Fruit fly (Drosophila melanogaster) whole organism, embryonic: Measurements from ENCODE around the gene PAPLA1.
A peak's percentile ranks its signal among the peaks of the same experiment; 100 is the strongest.

ENCODE experiments used
- Asciz ChIP-seq: fragments of 200-800 bp; sonication (Bioruptor generic); optimal IDR thresholded peaks from 2 replicates; lab custom pipeline; 2017; ENCODE audit warnings: missing biosample characterization, mild to moderate bottlenecking, missing genetic modification characterization, missing genetic modification reagents
- Atf3 ChIP-seq: fragments of 200-800 bp; sonication (Bioruptor generic); optimal IDR thresholded peaks from 3 replicates; lab custom pipeline; 2016; ENCODE audit warnings: missing biosample characterization, missing genetic modification characterization
- B-H2 ChIP-seq: fragments of 200-800 bp; sonication (Bioruptor generic); optimal IDR thresholded peaks from 2 replicates; lab custom pipeline; 2018; ENCODE audit warnings: missing biosample characterization, mild to moderate bottlenecking, missing genetic modification characterization
- CG15269 ChIP-seq: fragments of 200-800 bp; sonication (Bioruptor generic); optimal IDR thresholded peaks from 2 replicates; lab custom pipeline; 2018; ENCODE audit warnings: missing biosample characterization, mild to moderate bottlenecking, missing genetic modification characterization, moderate library complexity
- CG15696 ChIP-seq: fragments of 200-800 bp; sonication (Bioruptor generic); optimal IDR thresholded peaks from 2 replicates; lab custom pipeline; 2019; ENCODE audit warnings: missing biosample characterization, mild to moderate bottlenecking, missing genetic modification characterization, moderate library complexity
- CG1603 ChIP-seq: fragments of 200-800 bp; sonication (Bioruptor generic); optimal IDR thresholded peaks from 2 replicates; lab custom pipeline; 2019; ENCODE audit warnings: missing biosample characterization, mild to moderate bottlenecking, missing genetic modification characterization, moderate library complexity
- CG17186 ChIP-seq: fragments of 200-800 bp; sonication (Bioruptor generic); optimal IDR thresholded peaks from 3 replicates; lab custom pipeline; 2017; ENCODE audit warnings: missing biosample characterization, missing genetic modification reagents, missing genetic modification characterization
- CG17802 ChIP-seq: fragments of 200-800 bp; sonication (Bioruptor generic); optimal IDR thresholded peaks from 2 replicates; lab custom pipeline; 2018; ENCODE audit warnings: missing biosample characterization, mild to moderate bottlenecking, missing genetic modification characterization, moderate library complexity
- CG18476 ChIP-seq: fragments of 200-800 bp; sonication (Bioruptor generic); optimal IDR thresholded peaks from 2 replicates; lab custom pipeline; 2016; ENCODE audit warnings: missing biosample characterization, mild to moderate bottlenecking, missing genetic modification characterization
- CG30403 ChIP-seq: fragments of 200-800 bp; sonication (Bioruptor generic); optimal IDR thresholded peaks from 3 replicates; lab custom pipeline; 2016; ENCODE audit warnings: missing biosample characterization, missing genetic modification characterization
- CG3065 ChIP-seq: fragments of 200-800 bp; sonication (Bioruptor generic); optimal IDR thresholded peaks from 2 replicates; lab custom pipeline; 2016; ENCODE audit warnings: missing biosample characterization, missing genetic modification characterization
- CG34376 ChIP-seq: fragments of 200-800 bp; sonication (Bioruptor generic); optimal IDR thresholded peaks from 2 replicates; lab custom pipeline; 2018; ENCODE audit warnings: missing biosample characterization, mild to moderate bottlenecking, missing genetic modification characterization
- CG6683 ChIP-seq: fragments of 200-800 bp; sonication (Bioruptor generic); optimal IDR thresholded peaks from 2 replicates; lab custom pipeline; 2017; ENCODE audit warnings: missing biosample characterization, mild to moderate bottlenecking, missing genetic modification characterization, missing genetic modification reagents
- CG7556 ChIP-seq: fragments of 200-800 bp; sonication (Bioruptor generic); optimal IDR thresholded peaks from 2 replicates; lab custom pipeline; 2017; ENCODE audit warnings: missing biosample characterization, mild to moderate bottlenecking, missing genetic modification characterization
- CG7963 ChIP-seq: fragments of 200-800 bp; sonication (Bioruptor generic); IDR thresholded peaks from 3 replicates; pipeline ENCODE4 v1.3.6; 2022; ENCODE audit warnings: missing biosample characterization, missing genetic modification characterization; ENCODE audit not compliant: partially characterized antibody
- CG9817 ChIP-seq: fragments of 200-800 bp; sonication (Bioruptor generic); optimal IDR thresholded peaks from 2 replicates; lab custom pipeline; 2018; ENCODE audit warnings: missing biosample characterization, mild to moderate bottlenecking, missing genetic modification characterization, moderate library complexity
- Camta ChIP-seq: fragments of 200-800 bp; sonication (Bioruptor generic); optimal IDR thresholded peaks from 2 replicates; lab custom pipeline; 2016; ENCODE audit warnings: missing biosample characterization, missing genetic modification characterization
- CrebB ChIP-seq: fragments of 200-800 bp; sonication (Bioruptor generic); optimal IDR thresholded peaks from 3 replicates; lab custom pipeline; 2018; ENCODE audit warnings: missing biosample characterization, mild to moderate bottlenecking, missing genetic modification characterization
- Dad ChIP-seq: fragments of 200-800 bp; sonication (Bioruptor generic); optimal IDR thresholded peaks from 3 replicates; lab custom pipeline; 2016; ENCODE audit warnings: missing biosample characterization, missing genetic modification characterization
- Dbx ChIP-seq: fragments of 200-800 bp; sonication (Bioruptor generic); IDR thresholded peaks from 3 replicates; pipeline ENCODE4 v1.3.6; 2022; ENCODE audit warnings: missing biosample characterization, missing genetic modification characterization
- Dfd ChIP-seq, 2 experiments: fragments of >200 bp; optimal IDR thresholded peaks; 2 replicates each; lab custom pipeline; 2017; ENCODE audit warnings: missing biosample characterization in 2 of 2, missing genetic modification characterization in 2 of 2
- HmgD ChIP-seq: fragments of 200-800 bp; sonication (Bioruptor generic); optimal IDR thresholded peaks from 3 replicates; lab custom pipeline; 2016; ENCODE audit warnings: missing biosample characterization, missing genetic modification characterization
- Hr51 ChIP-seq, 2 experiments: fragments of 200-800 bp; sonication (Bioruptor generic); optimal IDR thresholded peaks; 2 replicates in 1 of 2; 3 replicates in 1 of 2; lab custom pipeline; 2016 to 2018; ENCODE audit warnings: missing biosample characterization in 2 of 2, missing genetic modification characterization in 2 of 2, mild to moderate bottlenecking in 1 of 2, moderate library complexity in 1 of 2
- Med ChIP-seq: fragments of 200-800 bp; sonication (Bioruptor generic); peaks from one replicate; lab custom pipeline; 2016; ENCODE audit warnings: missing biosample characterization, missing genetic modification characterization, mild to moderate bottlenecking, inconsistent platforms, moderate library complexity
- Nf-YB ChIP-seq: fragments of 200-800 bp; sonication (Bioruptor generic); optimal IDR thresholded peaks from 3 replicates; lab custom pipeline; 2019; ENCODE audit warnings: missing biosample characterization, mild to moderate bottlenecking, missing genetic modification characterization, moderate library complexity
- Pdp1 ChIP-seq, 2 experiments: fragments of 200-800 bp; sonication (Bioruptor generic); optimal IDR thresholded peaks; 3 replicates each; lab custom pipeline; 2016; ENCODE audit warnings: missing biosample characterization in 2 of 2, missing genetic modification characterization in 2 of 2, mild to moderate bottlenecking in 1 of 2, moderate library complexity in 1 of 2
- Ptx1 ChIP-seq: fragments of 200-800 bp; sonication (Bioruptor generic); IDR thresholded peaks from 2 replicates; pipeline ENCODE4 v1.3.6; 2022; ENCODE audit warnings: missing biosample characterization, missing genetic modification characterization
- Sry-β ChIP-seq: fragments of 200-800 bp; sonication (Bioruptor generic); optimal IDR thresholded peaks from 2 replicates; lab custom pipeline; 2018; ENCODE audit warnings: missing biosample characterization, mild to moderate bottlenecking, missing genetic modification characterization, moderate library complexity
- Xrp1 ChIP-seq: fragments of 200-800 bp; sonication (Bioruptor generic); IDR thresholded peaks from 2 replicates; pipeline ENCODE4 v1.3.6; 2022; ENCODE audit warnings: missing biosample characterization, missing genetic modification characterization
- chinmo ChIP-seq: fragments of 200-800 bp; sonication (Bioruptor generic); IDR thresholded peaks from 4 replicates; pipeline ENCODE4 v1.3.6; 2022; ENCODE audit warnings: missing biosample characterization, missing genetic modification characterization; ENCODE audit not compliant: partially characterized antibody
- corto ChIP-seq: fragments of 200-800 bp; sonication (Bioruptor generic); optimal IDR thresholded peaks from 2 replicates; lab custom pipeline; 2016; ENCODE audit warnings: missing biosample characterization, mild to moderate bottlenecking, missing genetic modification characterization, moderate library complexity
- crol ChIP-seq: fragments of 200-800 bp; sonication (Bioruptor generic); IDR thresholded peaks from 2 replicates; pipeline ENCODE4 v1.3.6; 2022; ENCODE audit warnings: missing biosample characterization, missing genetic modification characterization
- cwo ChIP-seq: fragments of 200-800 bp; sonication (Bioruptor generic); optimal IDR thresholded peaks from 3 replicates; lab custom pipeline; 2017; ENCODE audit warnings: missing biosample characterization, missing genetic modification characterization, mild to moderate bottlenecking, moderate library complexity, missing genetic modification reagents
- da ChIP-seq: fragments of 200-800 bp; sonication (Bioruptor generic); optimal IDR thresholded peaks from 2 replicates; lab custom pipeline; 2016; ENCODE audit warnings: missing biosample characterization, missing genetic modification characterization
- exex ChIP-seq: fragments of 200-800 bp; sonication (Bioruptor generic); optimal IDR thresholded peaks from 4 replicates; lab custom pipeline; 2018; ENCODE audit warnings: missing biosample characterization, mild to moderate bottlenecking, missing genetic modification characterization, moderate library complexity
- fd64A ChIP-seq: fragments of 200-800 bp; sonication (Bioruptor generic); optimal IDR thresholded peaks from 3 replicates; lab custom pipeline; 2018; ENCODE audit warnings: missing biosample characterization, mild to moderate bottlenecking, missing genetic modification characterization
- hth ChIP-seq: fragments of >200 bp; optimal IDR thresholded peaks from 2 replicates; lab custom pipeline; 2017; ENCODE audit warnings: inconsistent platforms
- kay ChIP-seq: fragments of 200-800 bp; sonication (Bioruptor generic); optimal IDR thresholded peaks from 2 replicates; lab custom pipeline; 2016; ENCODE audit warnings: missing biosample characterization, missing genetic modification characterization
- lab ChIP-seq: fragments of 200-800 bp; sonication (Bioruptor generic); optimal IDR thresholded peaks from 3 replicates; lab custom pipeline; 2017; ENCODE audit warnings: missing biosample characterization, missing genetic modification characterization, mild to moderate bottlenecking, moderate library complexity, missing genetic modification reagents
- lbe ChIP-seq: fragments of 200-800 bp; sonication (Bioruptor generic); optimal IDR thresholded peaks from 2 replicates; lab custom pipeline; 2016; ENCODE audit warnings: missing biosample characterization, mild to moderate bottlenecking, missing genetic modification characterization
- mirr ChIP-seq: fragments of 200-800 bp; sonication (Bioruptor generic); optimal IDR thresholded peaks from 3 replicates; lab custom pipeline; 2018; ENCODE audit warnings: missing biosample characterization, mild to moderate bottlenecking, missing genetic modification characterization
- nmo ChIP-seq: fragments of 200-800 bp; sonication (Bioruptor generic); optimal IDR thresholded peaks from 2 replicates; lab custom pipeline; 2018; ENCODE audit warnings: missing biosample characterization, mild to moderate bottlenecking, missing genetic modification characterization, moderate library complexity
- nom ChIP-seq: fragments of 200-800 bp; sonication (Bioruptor generic); optimal IDR thresholded peaks from 2 replicates; lab custom pipeline; 2017; ENCODE audit warnings: missing biosample characterization, missing genetic modification characterization, mild to moderate bottlenecking, moderate library complexity, missing genetic modification reagents
- pfk ChIP-seq: fragments of 200-800 bp; sonication (Bioruptor generic); optimal IDR thresholded peaks from 2 replicates; lab custom pipeline; 2018; ENCODE audit warnings: missing biosample characterization, mild to moderate bottlenecking, missing genetic modification characterization, moderate library complexity
- pita ChIP-seq: fragments of 200-800 bp; sonication (Bioruptor generic); optimal IDR thresholded peaks from 2 replicates; lab custom pipeline; 2017; ENCODE audit warnings: missing biosample characterization, mild to moderate bottlenecking, missing genetic modification characterization
- pum ChIP-seq: fragments of 200-800 bp; sonication (Bioruptor generic); optimal IDR thresholded peaks from 2 replicates; lab custom pipeline; 2016; ENCODE audit warnings: missing biosample characterization, missing genetic modification characterization
- shn ChIP-seq: fragments of 200-800 bp; sonication (Bioruptor generic); optimal IDR thresholded peaks from 3 replicates; lab custom pipeline; 2016; ENCODE audit warnings: missing biosample characterization, missing genetic modification characterization
- ssp ChIP-seq: fragments of 200-800 bp; sonication (Bioruptor generic); IDR thresholded peaks from 2 replicates; pipeline ENCODE4 v1.3.6; 2022; ENCODE audit warnings: missing biosample characterization, missing genetic modification characterization
- tna ChIP-seq: fragments of 200-800 bp; sonication (Bioruptor generic); IDR thresholded peaks from 2 replicates; pipeline ENCODE4 v1.3.6; 2022; ENCODE audit warnings: missing biosample characterization, missing genetic modification characterization; ENCODE audit not compliant: partially characterized antibody

The PAPLA1 gene

dm6 chr2L:8097461-8097860, 62.0 kb downstream of the PAPLA1 start (continued):
- TF ChIP-seq HmgD (GFP tag; lab: Kevin White, UChicago), result no peak
- no peak for TF ChIP-seq CG17802 (tag; lab: Kevin White, UChicago)
- TF ChIP-seq hth (lab: Kevin White, UChicago), result no peak
- TF ChIP-seq CG17186 (GFP tag; lab: Kevin White, UChicago), result peak; percentile 12
- peak; percentile 90 for TF ChIP-seq lab (GFP tag; lab: Kevin White, UChicago)
- no peak for TF ChIP-seq Sry-β (GFP tag; lab: Kevin White, UChicago)
- peak; percentile 57 for TF ChIP-seq CG1603
- peak; percentile 63 for TF ChIP-seq CG34376 (GFP tag; lab: Kevin White, UChicago)
- TF ChIP-seq CrebB, result peak; percentile 63
- TF ChIP-seq CG7963 (GFP tag; lab: Robert Waterston, UW), result no peak
- TF ChIP-seq fd64A (GFP tag; lab: Kevin White, UChicago), result peak; percentile 71
- no peak for TF ChIP-seq ssp
- no peak for TF ChIP-seq pita (GFP tag; lab: Kevin White, UChicago)
- TF ChIP-seq Xrp1 (GFP tag; lab: Robert Waterston, UW), result peak; percentile 9; the same call in 1 of the 2 replicates
- TF ChIP-seq da (GFP tag; lab: Kevin White, UChicago), result no peak
- no peak for TF ChIP-seq Atf3 (GFP tag; lab: Kevin White, UChicago)
- TF ChIP-seq B-H2 (GFP tag; lab: Kevin White, UChicago), result peak; percentile 51
- TF ChIP-seq CG3065 (GFP tag; lab: Kevin White, UChicago), result no peak
- peak; percentile 73 for TF ChIP-seq CG6683
- TF ChIP-seq Asciz (GFP tag; lab: Kevin White, UChicago), result peak; percentile 72
- peak; percentile 26 for TF ChIP-seq Nf-YB (GFP tag; lab: Kevin White, UChicago)
- no peak for TF ChIP-seq pum (GFP tag; lab: Kevin White, UChicago)
- peak; percentile 10 for TF ChIP-seq nmo (GFP tag; lab: Kevin White, UChicago)
- peak; percentile 45 for TF ChIP-seq pfk (GFP tag; lab: Kevin White, UChicago)
- no peak for TF ChIP-seq Dad
- TF ChIP-seq crol (GFP tag; lab: Robert Waterston, UW), result peak; percentile 90
- no peak for TF ChIP-seq Dfd (GFP tag; optimal IDR thresholded peaks at IDR 0.05; lab: Kevin White, UChicago)
- TF ChIP-seq shn (GFP tag; lab: Kevin White, UChicago), result no peak
- no peak for TF ChIP-seq Camta
- no peak for TF ChIP-seq CG30403 (GFP tag; lab: Kevin White, UChicago)
- peak in 1 of 2 experiments; percentile 20 for TF ChIP-seq Hr51 (GFP tag; optimal IDR thresholded peaks at IDR 0.05; lab: Kevin White, UChicago)
- TF ChIP-seq tna, result no peak
- peak; percentile 42 for TF ChIP-seq CG7556

- TF ChIP-seq Ptx1 (GFP tag; lab: Robert Waterston, UW) (no peak), nom (GFP tag; lab: Kevin White, UChicago) (peak; percentile 74), CG15269 (tag; lab: Kevin White, UChicago) (no peak), CG15696 (tag; lab: Kevin White, UChicago) (no peak), corto (GFP tag; lab: Kevin White, UChicago) (peak; percentile 36), CG34376 (GFP tag; lab: Kevin White, UChicago) (peak; percentile 51), Med (GFP tag; lab: Kevin White, UChicago) (peak; percentile 56), lbe (GFP tag; lab: Kevin White, UChicago) (peak; percentile 11), CG9817 (no peak), cwo (peak; percentile 44), mirr (peak; percentile 28), exex (peak; percentile 32), kay (GFP tag; lab: Kevin White, UChicago) (no peak), Dbx (GFP tag; lab: Robert Waterston, UW) (peak; percentile 5; the same call in 1 of the 3 replicates), CG18476 (no peak), chinmo (GFP tag; lab: Robert Waterston, UW) (0 out of 4 replicates have a peak, but pooled peaks have one; percentile 37), Pdp1 (GFP tag; optimal IDR thresholded peaks at IDR 0.05; lab: Kevin White, UChicago) (peak in 1 of 2 experiments; percentile 17)
Observed at dm6 chr2L:8095176-8095575, 64.3 kb downstream of the PAPLA1 start.
